Worm (Caenorhabditis elegans) whole organism, L4 larva: ENCODE results near the gene vha-3.

Source experiments
- F44E2.7 ChIP-seq: fragments of 200-800 bp; sonication (Bioruptor generic); IDR thresholded peaks from 2 replicates; pipeline ENCODE4 v2.1.2; 2022; ENCODE audit warnings: missing genetic modification characterization, missing compliant biosample characterization
- R02D3.7 ChIP-seq: fragments of 150-350 bp; sonication (generic microtip); optimal IDR thresholded peaks from 3 replicates; lab custom pipeline; 2014; ENCODE audit warnings: missing biosample characterization, missing genetic modification characterization
- T20F7.1 ChIP-seq: fragments of 200-800 bp; sonication (Bioruptor generic); optimal IDR thresholded peaks from 2 replicates; lab custom pipeline; 2018; ENCODE audit warnings: mild to moderate bottlenecking, missing genetic modification characterization, missing compliant biosample characterization
- Y105C5A.15 ChIP-seq: fragments of 200-800 bp; sonication (Bioruptor generic); IDR thresholded peaks from 2 replicates; pipeline ENCODE4 v1.3.6; 2022; ENCODE audit warnings: missing genetic modification characterization, missing compliant biosample characterization
- Y75B8A.6 ChIP-seq: fragments of 200-800 bp; sonication (Bioruptor generic); IDR thresholded peaks from 2 replicates; pipeline ENCODE4 v1.3.6; 2022; ENCODE audit warnings: missing genetic modification reagents, missing genetic modification characterization, missing compliant biosample characterization
- ZK546.5 ChIP-seq, 2 experiments: sonication (generic microtip); optimal IDR thresholded peaks; 2 replicates each; lab custom pipeline; 2017; ENCODE audit warnings: missing biosample characterization in 2 of 2, missing genetic modification characterization in 2 of 2
- aha-1 ChIP-seq: fragments of 150-350 bp; peaks from one replicate; lab custom pipeline; 2014; ENCODE audit warnings: missing biosample characterization, missing genetic modification characterization
- aly-2 ChIP-seq: sonication (generic microtip); optimal IDR thresholded peaks from 2 replicates; lab custom pipeline; 2018; ENCODE audit warnings: missing biosample characterization, missing genetic modification characterization
- arid-1 ChIP-seq: fragments of 200-800 bp; sonication (Bioruptor generic); conservative IDR thresholded peaks from 2 replicates; pipeline ENCODE4 v1.3.6; 2022; ENCODE audit warnings: missing genetic modification reagents, missing genetic modification characterization, missing compliant biosample characterization
- attf-4 ChIP-seq: sonication (generic microtip); optimal IDR thresholded peaks from 3 replicates; lab custom pipeline; 2017; ENCODE audit warnings: missing biosample characterization, missing genetic modification characterization
- ceh-20 ChIP-seq: fragments of 200-800 bp; sonication (Bioruptor generic); IDR thresholded peaks from 2 replicates; pipeline ENCODE4 v1.3.6; 2022; ENCODE audit warnings: missing genetic modification reagents, missing genetic modification characterization, missing compliant biosample characterization
- ceh-28 ChIP-seq: fragments of 150-350 bp; optimal IDR thresholded peaks from 2 replicates; lab custom pipeline; 2014; ENCODE audit warnings: missing biosample characterization, missing genetic modification reagents, missing genetic modification characterization
- ceh-82 ChIP-seq: sonication (generic microtip); optimal IDR thresholded peaks from 2 replicates; lab custom pipeline; 2017; ENCODE audit warnings: missing biosample characterization, missing genetic modification characterization
- ces-1 ChIP-seq: fragments of 150-350 bp; sonication (generic microtip); optimal IDR thresholded peaks from 4 replicates; lab custom pipeline; 2014; ENCODE audit warnings: missing biosample characterization, missing genetic modification reagents, missing genetic modification characterization
- cey-2 ChIP-seq: sonication (generic microtip); optimal IDR thresholded peaks from 3 replicates; lab custom pipeline; 2017; ENCODE audit warnings: missing genetic modification characterization, mild to moderate bottlenecking, missing compliant biosample characterization, antibody characterized with exemption, borderline replicate concordance; ENCODE audit not compliant: insufficient read depth
- ctbp-1 ChIP-seq: fragments of 200-800 bp; sonication (Bioruptor generic); IDR thresholded peaks from 2 replicates; pipeline ENCODE4 v1.3.6; 2022; ENCODE audit warnings: missing genetic modification reagents, missing genetic modification characterization, missing compliant biosample characterization
- daf-12 ChIP-seq: fragments of 150-350 bp; optimal IDR thresholded peaks from 2 replicates; lab custom pipeline; 2014; ENCODE audit warnings: missing biosample characterization, missing genetic modification reagents, missing genetic modification characterization
- dmd-9 ChIP-seq: fragments of 200-800 bp; sonication (Bioruptor generic); IDR thresholded peaks from 2 replicates; pipeline ENCODE4 v1.3.6; 2022; ENCODE audit warnings: missing genetic modification reagents, missing genetic modification characterization, missing compliant biosample characterization
- duxl-1 ChIP-seq: sonication (generic microtip); optimal IDR thresholded peaks from 2 replicates; lab custom pipeline; 2016; ENCODE audit warnings: mild to moderate bottlenecking, missing genetic modification characterization, moderate library complexity, missing compliant biosample characterization; ENCODE audit not compliant: poor library complexity
- egl-43 ChIP-seq: fragments of 200-800 bp; sonication (Bioruptor generic); IDR thresholded peaks from 2 replicates; pipeline ENCODE4 v1.3.6; 2022; ENCODE audit warnings: missing genetic modification reagents, missing genetic modification characterization, missing compliant biosample characterization
- fkh-10 ChIP-seq: fragments of 150-350 bp; optimal IDR thresholded peaks from 2 replicates; lab custom pipeline; 2014; ENCODE audit warnings: missing biosample characterization, missing genetic modification reagents, missing genetic modification characterization
- hif-1 ChIP-seq, 2 experiments: sonication (generic microtip); optimal IDR thresholded peaks; 2 replicates each; lab custom pipeline; 2016 to 2017; ENCODE audit warnings: missing compliant biosample characterization in 2 of 2, missing genetic modification characterization in 2 of 2, missing genetic modification reagents in 2 of 2, missing genotype in 2 of 2, mild to moderate bottlenecking in 1 of 2
- jun-1 ChIP-seq: fragments of 150-350 bp; optimal IDR thresholded peaks from 2 replicates; lab custom pipeline; 2014; ENCODE audit warnings: missing biosample characterization, missing genetic modification reagents, missing genetic modification characterization
- lin-15B ChIP-seq: fragments of 150-350 bp; sonication (generic microtip); optimal IDR thresholded peaks from 3 replicates; lab custom pipeline; 2014; ENCODE audit warnings: missing biosample characterization, missing genetic modification characterization
- lin-29 ChIP-seq: fragments of 200-800 bp; sonication (Bioruptor generic); IDR thresholded peaks from 2 replicates; pipeline ENCODE4 v1.3.6; 2022; ENCODE audit warnings: missing genetic modification reagents, missing genetic modification characterization, missing compliant biosample characterization
- lir-3 ChIP-seq: sonication (generic microtip); optimal IDR thresholded peaks from 2 replicates; lab custom pipeline; 2016; ENCODE audit warnings: mild to moderate bottlenecking, missing genetic modification characterization, missing compliant biosample characterization
- lsy-2 ChIP-seq, 2 experiments: fragments of 150-350 bp in 1 of 2; sonication (generic microtip) in 1 of 2; optimal IDR thresholded peaks; 2 replicates each; lab custom pipeline; 2014 to 2017; ENCODE audit warnings: missing biosample characterization in 2 of 2, missing genetic modification characterization in 2 of 2
- madf-5 ChIP-seq, 2 experiments: fragments of 200-800 bp; sonication (Bioruptor generic); IDR thresholded peaks; 2 replicates each; pipeline ENCODE4 v1.3.6; 2022; ENCODE audit warnings: missing compliant biosample characterization in 2 of 2, missing genetic modification characterization in 2 of 2
- mdl-1 ChIP-seq, 2 experiments: fragments of 150-350 bp in 1 of 2; sonication (generic microtip) in 1 of 2; optimal IDR thresholded peaks; 2 replicates each; lab custom pipeline; 2014 to 2017; ENCODE audit warnings: missing biosample characterization in 2 of 2, missing genetic modification characterization in 2 of 2
- mxl-2 ChIP-seq: fragments of 200-800 bp; sonication (Bioruptor generic); conservative IDR thresholded peaks from 2 replicates; pipeline ENCODE4 v1.3.6; 2022; ENCODE audit warnings: missing genetic modification reagents, missing genetic modification characterization, missing compliant biosample characterization
- nhr-10 ChIP-seq: fragments of 150-350 bp; optimal IDR thresholded peaks from 2 replicates; lab custom pipeline; 2014; ENCODE audit warnings: missing biosample characterization, missing genetic modification characterization
- nhr-25 ChIP-seq: sonication (generic microtip); optimal IDR thresholded peaks from 2 replicates; lab custom pipeline; 2017; ENCODE audit warnings: missing genetic modification characterization, mild to moderate bottlenecking, missing compliant biosample characterization, antibody characterized with exemption, moderate library complexity, borderline replicate concordance; ENCODE audit not compliant: insufficient read depth
- nhr-41 ChIP-seq: fragments of 200-800 bp; sonication (Bioruptor generic); IDR thresholded peaks from 2 replicates; pipeline ENCODE4 v1.3.6; 2022; ENCODE audit warnings: missing genetic modification reagents, missing genetic modification characterization, missing compliant biosample characterization
- nhr-42 ChIP-seq: fragments of 200-800 bp; sonication (Bioruptor generic); IDR thresholded peaks from 2 replicates; pipeline ENCODE4 v1.3.6; 2022; ENCODE audit warnings: missing genetic modification characterization, missing compliant biosample characterization
- nhr-6 ChIP-seq: fragments of 150-350 bp; optimal IDR thresholded peaks from 2 replicates; lab custom pipeline; 2014; ENCODE audit warnings: missing biosample characterization, missing genetic modification characterization
- php-3 ChIP-seq: fragments of 200-800 bp; sonication (Bioruptor generic); IDR thresholded peaks from 2 replicates; pipeline ENCODE4 v1.3.6; 2022; ENCODE audit warnings: missing genetic modification reagents, missing genetic modification characterization, missing compliant biosample characterization
- saeg-2 ChIP-seq: fragments of 200-800 bp; sonication (Bioruptor generic); IDR thresholded peaks from 2 replicates; pipeline ENCODE4 v1.3.6; 2022; ENCODE audit warnings: missing genetic modification reagents, missing genetic modification characterization, missing compliant biosample characterization
- sdz-12 ChIP-seq: fragments of 200-800 bp; sonication (Bioruptor generic); optimal IDR thresholded peaks from 2 replicates; lab custom pipeline; 2018; ENCODE audit warnings: mild to moderate bottlenecking, missing genetic modification characterization, missing compliant biosample characterization
- skn-1 ChIP-seq: fragments of 150-350 bp; optimal IDR thresholded peaks from 2 replicates; lab custom pipeline; 2014; ENCODE audit warnings: missing biosample characterization, missing genetic modification characterization
- snpc-1.2 ChIP-seq: fragments of 200-800 bp; sonication (Bioruptor generic); IDR thresholded peaks from 2 replicates; pipeline ENCODE4 v1.3.6; 2022; ENCODE audit warnings: missing genetic modification reagents, missing genetic modification characterization, missing compliant biosample characterization
- spr-1 ChIP-seq: sonication (generic microtip); optimal IDR thresholded peaks from 2 replicates; lab custom pipeline; 2016; ENCODE audit warnings: mild to moderate bottlenecking, missing genetic modification characterization, missing compliant biosample characterization
- spr-3 ChIP-seq: fragments of 200-800 bp; sonication (Bioruptor generic); optimal IDR thresholded peaks from 2 replicates; lab custom pipeline; 2018; ENCODE audit warnings: mild to moderate bottlenecking, missing genetic modification characterization, missing compliant biosample characterization
- tag-97 ChIP-seq: fragments of 200-800 bp; sonication (Bioruptor generic); IDR thresholded peaks from 2 replicates; pipeline ENCODE4 v1.3.6; 2022; ENCODE audit warnings: missing genetic modification characterization, missing compliant biosample characterization
- unc-130 ChIP-seq: sonication (generic microtip); optimal IDR thresholded peaks from 2 replicates; lab custom pipeline; 2016; ENCODE audit warnings: missing genetic modification reagents, missing genetic modification characterization, missing compliant biosample characterization
- unc-62 ChIP-seq, 3 experiments: fragments of 150-350 bp in 1 of 3; sonication (generic microtip); optimal IDR thresholded peaks in 2 of 3; peaks in 1 of 3; 1 replicate in 1 of 3; 2 replicates in 2 of 3; lab custom pipeline; 2014 to 2017; ENCODE audit warnings: missing biosample characterization in 3 of 3, missing genetic modification characterization in 3 of 3, missing genetic modification reagents in 3 of 3, missing genotype in 1 of 3
- vab-7 ChIP-seq: fragments of 200-800 bp; sonication (Bioruptor generic); IDR thresholded peaks from 2 replicates; pipeline ENCODE4 v1.3.6; 2022; ENCODE audit warnings: missing genetic modification reagents, missing genetic modification characterization, missing compliant biosample characterization
- zfp-2 ChIP-seq: sonication (generic microtip); optimal IDR thresholded peaks from 2 replicates; lab custom pipeline; 2016; ENCODE audit warnings: mild to moderate bottlenecking, missing genetic modification characterization, missing compliant biosample characterization
- zfp-3 ChIP-seq: fragments of 200-800 bp; sonication (Bioruptor generic); conservative IDR thresholded peaks from 2 replicates; pipeline ENCODE4 v1.3.6; 2022; ENCODE audit warnings: missing genetic modification reagents, missing genetic modification characterization, missing compliant biosample characterization
- zip-2 ChIP-seq: fragments of 150-350 bp; optimal IDR thresholded peaks from 2 replicates; lab custom pipeline; 2014; ENCODE audit warnings: missing biosample characterization, missing genetic modification characterization
- ztf-11 ChIP-seq: fragments of 150-350 bp; optimal IDR thresholded peaks from 2 replicates; lab custom pipeline; 2014; ENCODE audit warnings: missing biosample characterization, missing genetic modification characterization

vha-3 gene

DNA sequence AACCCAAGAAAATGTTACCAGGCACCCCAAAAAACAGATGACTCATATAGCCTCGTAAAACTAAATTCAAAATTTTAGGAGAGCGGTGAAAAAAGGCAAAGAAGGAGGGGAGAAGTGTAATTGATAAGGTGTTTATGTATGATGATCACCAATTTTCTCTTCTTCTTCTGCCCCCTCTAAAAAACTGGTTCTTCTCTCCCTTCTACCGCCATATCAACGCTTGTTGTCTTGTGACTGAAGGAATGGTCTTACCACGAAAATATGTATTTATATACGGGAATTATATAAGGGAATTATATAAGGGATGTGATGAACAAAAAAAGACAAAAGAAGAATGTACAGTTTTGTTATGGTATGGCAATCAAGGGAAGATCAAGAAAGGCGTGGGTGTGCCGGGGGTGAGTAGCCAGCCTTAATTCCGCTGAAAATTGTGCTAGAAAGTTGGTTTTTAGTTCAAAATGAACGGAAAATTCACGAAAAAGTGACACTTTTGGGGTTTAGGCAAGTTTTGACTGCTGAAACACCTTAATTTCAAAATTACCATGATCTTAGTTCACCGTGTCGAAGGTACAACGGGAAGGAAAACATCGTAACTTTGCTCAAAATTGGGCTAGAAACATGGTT is 34.3 kb downstream of the vha-3 start:
- TF ChIP-seq saeg-2 = no peak
- TF ChIP-seq F44E2.7 (GFP tag; lab: Robert Waterston, UW) = no peak
- no peak for TF ChIP-seq daf-12 (tag; lab: Kevin White, UChicago)
- TF ChIP-seq T20F7.1 (GFP tag; lab: Kevin White, UChicago) = peak; percentile 45
- TF ChIP-seq cey-2 (tag; lab: Kevin White, UChicago) = no peak
- TF ChIP-seq ceh-28 (tag; lab: Kevin White, UChicago) = no peak
- TF ChIP-seq ceh-82 (tag; lab: Kevin White, UChicago) = no peak
- no peak for TF ChIP-seq duxl-1
- no peak for TF ChIP-seq snpc-1.2
- peak in 1 of 2 experiments; percentile 40 for TF ChIP-seq lsy-2 (tag; optimal IDR thresholded peaks at IDR 0.05; lab: Kevin White, UChicago)
- TF ChIP-seq arid-1 (GFP tag; lab: Robert Waterston, UW) = no peak
- TF ChIP-seq mxl-2 (GFP tag; lab: Robert Waterston, UW) = no peak
- peak; percentile 13 for TF ChIP-seq zip-2
- peak; percentile 68 for TF ChIP-seq nhr-10
- TF ChIP-seq nhr-6 (tag; lab: Kevin White, UChicago) = no peak
- no peak for TF ChIP-seq sdz-12 (GFP tag; lab: Kevin White, UChicago)
- TF ChIP-seq fkh-10 = no peak
- TF ChIP-seq attf-4 = no peak
- no peak for TF ChIP-seq ZK546.5 (tag; optimal IDR thresholded peaks at IDR 0.05; lab: Kevin White, UChicago)
- no peak for TF ChIP-seq zfp-3
- no peak for TF ChIP-seq Y105C5A.15 (GFP tag; lab: Robert Waterston, UW)
- no peak for TF ChIP-seq jun-1 (tag; lab: Kevin White, UChicago)
- TF ChIP-seq egl-43 (GFP tag; lab: Robert Waterston, UW) = no peak
- TF ChIP-seq lin-15B = no peak
- TF ChIP-seq aha-1 (tag; lab: Kevin White, UChicago) = peak; percentile 99
- TF ChIP-seq nhr-42 (GFP tag; lab: Robert Waterston, UW) = no peak
- TF ChIP-seq zfp-2 = no peak
- TF ChIP-seq unc-62 (GFP tag; optimal IDR thresholded peaks at IDR 0.05 in 1 of 2; lab: Kevin White, UChicago) = peak in 1 of 2 experiments; percentile 45
- no peak for TF ChIP-seq unc-62 (tag; optimal IDR thresholded peaks at IDR 0.05; lab: Kevin White, UChicago)
- no peak for TF ChIP-seq nhr-25 (tag; lab: Kevin White, UChicago)
- no peak for TF ChIP-seq tag-97
- no peak for TF ChIP-seq lir-3 (tag; lab: Kevin White, UChicago)
- TF ChIP-seq mdl-1 (tag; optimal IDR thresholded peaks at IDR 0.05; lab: Kevin White, UChicago) = peak in 1 of 2 experiments; percentile 29
- TF ChIP-seq madf-5 (GFP tag; IDR thresholded peaks at IDR 0.05; lab: Robert Waterston, UW) = no peak
- TF ChIP-seq Y75B8A.6 = no peak
- TF ChIP-seq lin-29 (GFP tag; lab: Robert Waterston, UW) = no peak
- no peak for TF ChIP-seq skn-1 (tag; lab: Kevin White, UChicago)
- TF ChIP-seq spr-1 (tag; lab: Kevin White, UChicago) = no peak
- TF ChIP-seq hif-1 (tag; optimal IDR thresholded peaks at IDR 0.05; lab: Kevin White, UChicago) = no peak
- TF ChIP-seq ctbp-1 (GFP tag; lab: Robert Waterston, UW) = no peak
- no peak for TF ChIP-seq vab-7 (GFP tag; lab: Robert Waterston, UW)
- no peak for TF ChIP-seq unc-130 (GFP tag; lab: Kevin White, UChicago)
- TF ChIP-seq nhr-41 (GFP tag; lab: Robert Waterston, UW) = no peak
- no peak for TF ChIP-seq ces-1 (GFP tag; lab: Kevin White, UChicago)
- no peak for TF ChIP-seq ztf-11 (tag; lab: Kevin White, UChicago)
- no peak for TF ChIP-seq ceh-20 (GFP tag; lab: Robert Waterston, UW)
- TF ChIP-seq aly-2 (tag; lab: Kevin White, UChicago) = no peak
- no peak for TF ChIP-seq R02D3.7
- no peak for TF ChIP-seq dmd-9 (GFP tag; lab: Robert Waterston, UW)
- TF ChIP-seq php-3 (GFP tag; lab: Robert Waterston, UW) = 0 out of 2 replicates have a peak, but pooled peaks have one; percentile 44
- no peak for TF ChIP-seq spr-3 (GFP tag; lab: Kevin White, UChicago)
